Fruit fly (Drosophila melanogaster) whole organism, wandering third instar larva: ENCODE measurements around the gene CG7968.

Experiments used
- Abd-B ChIP-seq: fragments of >200 bp; optimal IDR thresholded peaks from 2 replicates; lab custom pipeline; 2017; ENCODE audit warnings: missing biosample characterization, missing genetic modification characterization
- CG32264 ChIP-seq: fragments of 200-800 bp; sonication (Bioruptor generic); optimal IDR thresholded peaks from 2 replicates; lab custom pipeline; 2016; ENCODE audit warnings: missing biosample characterization, missing genetic modification characterization
- CG9705 ChIP-seq: fragments of 200-800 bp; sonication (Bioruptor generic); optimal IDR thresholded peaks from 2 replicates; lab custom pipeline; 2018; ENCODE audit warnings: missing biosample characterization, mild to moderate bottlenecking, missing genetic modification characterization
- CrebA ChIP-seq: fragments of 200-800 bp; sonication (Bioruptor generic); optimal IDR thresholded peaks from 2 replicates; lab custom pipeline; 2016; ENCODE audit warnings: missing biosample characterization, mild to moderate bottlenecking, missing genetic modification characterization, borderline replicate concordance
- Dfd ChIP-seq: fragments of >200 bp; optimal IDR thresholded peaks from 2 replicates; lab custom pipeline; 2017; ENCODE audit warnings: missing biosample characterization, missing genetic modification characterization
- HLH106 ChIP-seq: fragments of 200-800 bp; optimal IDR thresholded peaks from 3 replicates; lab custom pipeline; 2019; ENCODE audit warnings: missing biosample characterization, mild to moderate bottlenecking, missing genetic modification characterization, moderate library complexity
- Hnf4 ChIP-seq: fragments of 200-800 bp; sonication (Bioruptor generic); optimal IDR thresholded peaks from 2 replicates; lab custom pipeline; 2016; ENCODE audit warnings: missing biosample characterization, mild to moderate bottlenecking, missing genetic modification characterization
- Hr78 ChIP-seq: fragments of >200 bp; optimal IDR thresholded peaks from 2 replicates; lab custom pipeline; 2017; ENCODE audit warnings: missing biosample characterization, missing genetic modification characterization
- Hr83 ChIP-seq: fragments of 200-300 bp; sonication (Bioruptor generic); optimal IDR thresholded peaks from 2 replicates; lab custom pipeline; 2016; ENCODE audit warnings: missing biosample characterization, mild to moderate bottlenecking, missing genetic modification characterization, moderate library complexity; ENCODE audit not compliant: poor library complexity, severe bottlenecking
- Jra ChIP-seq: sonication (Bioruptor generic); optimal IDR thresholded peaks from 2 replicates; lab custom pipeline; 2016; ENCODE audit warnings: missing biosample characterization, missing genetic modification characterization
- Mio ChIP-seq: sonication (Bioruptor generic); optimal IDR thresholded peaks from 2 replicates; lab custom pipeline; 2016; ENCODE audit warnings: missing biosample characterization, missing genetic modification characterization
- Myc ChIP-seq: fragments of >200 bp; optimal IDR thresholded peaks from 2 replicates; lab custom pipeline; 2017
- N ChIP-seq: fragments of >200 bp; optimal IDR thresholded peaks from 2 replicates; lab custom pipeline; 2018; ENCODE audit warnings: missing biosample characterization, missing external identifiers, missing genetic modification characterization
- OdsH ChIP-seq: fragments of 200-800 bp; sonication (Bioruptor generic); optimal IDR thresholded peaks from 2 replicates; lab custom pipeline; 2016; ENCODE audit warnings: missing biosample characterization, mild to moderate bottlenecking, missing genetic modification characterization
- Rel ChIP-seq, 2 experiments: fragments of 200-800 bp; sonication (Bioruptor generic) in 1 of 2; optimal IDR thresholded peaks; 2 replicates in 1 of 2; 3 replicates in 1 of 2; lab custom pipeline; 2016 to 2019; ENCODE audit warnings: mild to moderate bottlenecking in 2 of 2, missing biosample characterization in 2 of 2, missing genetic modification characterization in 2 of 2, moderate library complexity in 1 of 2
- Sp1 ChIP-seq: fragments of 200-800 bp; sonication (Bioruptor generic); optimal IDR thresholded peaks from 3 replicates; lab custom pipeline; 2019; ENCODE audit warnings: missing biosample characterization, mild to moderate bottlenecking, missing genetic modification characterization, moderate library complexity
- Vsx2 ChIP-seq: fragments of 200-300, 225-300 bp; sonication (Bioruptor generic); optimal IDR thresholded peaks from 2 replicates; lab custom pipeline; 2018; ENCODE audit warnings: missing biosample characterization, missing genetic modification characterization; ENCODE audit not compliant: partially characterized antibody
- br ChIP-seq: fragments of 200-800 bp; sonication (Bioruptor generic); optimal IDR thresholded peaks from 2 replicates; lab custom pipeline; 2016; ENCODE audit warnings: missing biosample characterization, missing genetic modification characterization
- brk ChIP-seq: fragments of 200-800 bp; sonication (Bioruptor generic); optimal IDR thresholded peaks from 2 replicates; lab custom pipeline; 2016; ENCODE audit warnings: missing biosample characterization, mild to moderate bottlenecking, missing genetic modification characterization
- dmrt93B ChIP-seq: fragments of 200-800 bp; sonication (Bioruptor generic); optimal IDR thresholded peaks from 2 replicates; lab custom pipeline; 2018; ENCODE audit warnings: missing biosample characterization, mild to moderate bottlenecking, missing genetic modification characterization
- dsf ChIP-seq: sonication (Bioruptor generic); optimal IDR thresholded peaks from 2 replicates; lab custom pipeline; 2016; ENCODE audit warnings: missing biosample characterization, missing genetic modification characterization, borderline replicate concordance
- ey ChIP-seq: fragments of 200-800 bp; sonication (Bioruptor generic); optimal IDR thresholded peaks from 2 replicates; lab custom pipeline; 2016; ENCODE audit warnings: missing biosample characterization, missing genetic modification characterization
- foxo ChIP-seq, 2 experiments: fragments of 200-800 bp; sonication (Bioruptor generic); optimal IDR thresholded peaks; 2 replicates in 1 of 2; 3 replicates in 1 of 2; lab custom pipeline; 2016 to 2017; ENCODE audit warnings: missing biosample characterization in 2 of 2, missing genetic modification characterization in 2 of 2
- fru ChIP-seq: fragments of 200-800 bp; sonication (Bioruptor generic); optimal IDR thresholded peaks from 3 replicates; lab custom pipeline; 2016; ENCODE audit warnings: missing biosample characterization, mild to moderate bottlenecking, missing genetic modification characterization
- h ChIP-seq: fragments of 200-800 bp; sonication (Bioruptor generic); optimal IDR thresholded peaks from 3 replicates; lab custom pipeline; 2016; ENCODE audit warnings: missing biosample characterization, mild to moderate bottlenecking, missing genetic modification characterization
- jim ChIP-seq: fragments of 175-275, 200-325 bp; sonication (Bioruptor generic); optimal IDR thresholded peaks from 2 replicates; lab custom pipeline; 2016; ENCODE audit warnings: missing biosample characterization, mild to moderate bottlenecking, missing genetic modification characterization
- pan ChIP-seq: fragments of >200 bp; optimal IDR thresholded peaks from 2 replicates; lab custom pipeline; 2017
- psq ChIP-seq: fragments of 200-800 bp; sonication (Bioruptor generic); optimal IDR thresholded peaks from 3 replicates; lab custom pipeline; 2017; ENCODE audit warnings: missing biosample characterization, mild to moderate bottlenecking, missing genetic modification characterization, moderate library complexity
- rgr ChIP-seq: fragments of 200-800 bp; sonication (Bioruptor generic); optimal IDR thresholded peaks from 3 replicates; lab custom pipeline; 2016; ENCODE audit warnings: missing biosample characterization, mild to moderate bottlenecking, missing genetic modification characterization
- sage ChIP-seq: fragments of 200-800 bp; sonication (Bioruptor generic); optimal IDR thresholded peaks from 2 replicates; lab custom pipeline; 2016; ENCODE audit warnings: missing biosample characterization, mild to moderate bottlenecking, missing genetic modification characterization
- sv ChIP-seq: fragments of 200-800 bp; sonication (Bioruptor generic); optimal IDR thresholded peaks from 3 replicates; lab custom pipeline; 2016; ENCODE audit warnings: missing biosample characterization, missing genetic modification characterization
- tai ChIP-seq: sonication (Bioruptor generic); optimal IDR thresholded peaks from 2 replicates; lab custom pipeline; 2016; ENCODE audit warnings: missing biosample characterization, missing genetic modification characterization
- usp ChIP-seq: fragments of >200 bp; optimal IDR thresholded peaks from 2 replicates; lab custom pipeline; 2017; ENCODE audit warnings: missing biosample characterization, missing genetic modification characterization
- woc ChIP-seq: sonication (Bioruptor generic); optimal IDR thresholded peaks from 2 replicates; lab custom pipeline; 2016; ENCODE audit warnings: missing biosample characterization, mild to moderate bottlenecking, missing genetic modification characterization

CG7968 gene

dm6 chr2L:13835002-13835910, 13.9 kb upstream of the CG7968 start, which contains the start of the genes mRpS23 and CenG1A (continued):
- TF ChIP-seq CG32264 (GFP tag; lab: Kevin White, UChicago) = peak; percentile 99

DNA sequence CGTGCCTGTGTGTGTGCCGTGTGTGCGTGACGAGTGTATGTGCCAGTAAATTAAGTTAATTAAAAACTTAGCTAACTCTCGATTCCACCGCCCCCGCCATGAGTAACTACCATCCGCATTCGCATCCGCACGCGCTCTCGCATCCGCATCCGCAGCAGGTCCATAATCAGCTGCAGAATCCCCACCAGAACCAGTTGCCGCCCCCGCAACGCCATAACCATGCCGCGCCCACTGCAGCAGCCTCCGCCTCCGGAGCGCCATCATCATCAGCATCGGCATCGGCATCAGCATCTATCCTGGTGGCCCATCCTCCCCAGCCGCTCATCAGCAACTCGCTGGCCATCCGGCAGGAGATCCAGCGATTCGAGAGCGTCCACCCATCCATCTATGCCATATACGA, 13.2 kb upstream of the CG7968 start:
- TF ChIP-seq OdsH (GFP tag; lab: Kevin White, UChicago) = no peak
- TF ChIP-seq sage (GFP tag; lab: Kevin White, UChicago) = no peak
- no peak for TF ChIP-seq fru (GFP tag; lab: Kevin White, UChicago)
- TF ChIP-seq Hnf4 (GFP tag; lab: Kevin White, UChicago) = no peak
- TF ChIP-seq Vsx2 = no peak
- TF ChIP-seq woc = no peak
- TF ChIP-seq Myc (lab: Kevin White, UChicago) = no peak
- TF ChIP-seq Hr83 = no peak
- no peak for TF ChIP-seq br (GFP tag; lab: Kevin White, UChicago)
- no peak for TF ChIP-seq Mio (GFP tag; lab: Kevin White, UChicago)
- TF ChIP-seq tai (GFP tag; lab: Kevin White, UChicago) = no peak
- TF ChIP-seq Dfd = no peak

DNA sequence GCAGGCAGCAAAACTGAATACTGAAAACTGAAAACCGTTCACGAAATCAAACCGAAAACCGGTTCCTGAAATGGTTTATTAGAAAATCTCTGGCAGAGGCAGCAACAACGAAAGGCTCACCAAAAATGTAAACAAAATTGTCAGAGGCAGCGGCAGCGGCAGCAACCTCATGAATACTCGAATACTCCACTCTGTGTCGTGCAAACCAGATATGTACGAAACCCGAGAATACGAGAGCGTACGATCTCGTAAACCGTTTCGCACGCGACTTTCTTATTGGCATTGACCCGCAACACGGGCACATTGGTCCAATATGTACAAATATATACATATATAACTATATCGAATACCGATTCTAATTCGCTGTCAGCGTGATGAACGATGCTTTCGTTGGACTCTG, 11.6 kb upstream of the CG7968 start:
- TF ChIP-seq Abd-B (GFP tag; lab: Kevin White, UChicago) (no peak), psq (peak; percentile 17), h (GFP tag; lab: Kevin White, UChicago) (peak; percentile 16), sage (GFP tag; lab: Kevin White, UChicago) (peak; percentile 63)

- TF ChIP-seq Hnf4 (GFP tag; lab: Kevin White, UChicago) (no peak), br (GFP tag; lab: Kevin White, UChicago) (peak; percentile 56), foxo (GFP tag; optimal IDR thresholded peaks at IDR 0.05; lab: Kevin White, UChicago) (peak in 1 of 2 experiments; percentile 21), OdsH (GFP tag; lab: Kevin White, UChicago) (peak; percentile 2), Jra (GFP tag; lab: Kevin White, UChicago) (no peak), brk (GFP tag; lab: Kevin White, UChicago) (peak; percentile 30), ey (GFP tag; lab: Kevin White, UChicago) (peak; percentile 13), dsf (GFP tag; lab: Kevin White, UChicago) (no peak), Sp1 (GFP tag; lab: Kevin White, UChicago) (peak; percentile 39), sv (GFP tag; lab: Kevin White, UChicago) (peak; percentile 14), Hr78 (GFP tag; lab: Kevin White, UChicago) (no peak), h (GFP tag; lab: Kevin White, UChicago) (peak; percentile 41), sage (GFP tag; lab: Kevin White, UChicago) (no peak), HLH106 (tag; lab: Kevin White, UChicago) (peak; percentile 41), dmrt93B (no peak), Myc (lab: Kevin White, UChicago) (no peak), Rel (GFP tag; optimal IDR thresholded peaks at IDR 0.05; lab: Kevin White, UChicago) (no peak), Rel (tag; optimal IDR thresholded peaks at IDR 0.05; lab: Kevin White, UChicago) (no peak)
These were observed 10.4 kb upstream of the CG7968 start for dm6 chr2L:13838647-13839390.

DNA sequence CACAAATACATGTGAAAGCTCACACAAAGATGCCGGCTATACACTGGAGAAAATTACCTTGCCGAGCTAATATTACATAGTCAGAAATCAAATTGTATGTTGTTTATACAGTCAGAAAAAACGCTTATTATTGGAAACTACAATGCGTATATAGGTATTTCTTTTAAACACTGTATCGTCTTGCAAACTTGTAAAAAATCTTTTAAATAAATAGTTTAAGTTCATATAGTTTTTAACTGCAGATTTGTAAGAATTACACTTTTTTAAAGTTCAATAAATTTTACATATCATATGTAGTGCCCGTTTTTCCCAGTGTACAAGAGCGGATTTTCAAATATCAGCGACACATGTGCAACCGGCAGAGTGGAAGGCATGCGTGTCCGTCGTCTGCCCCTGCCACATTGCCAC, 9.5 kb upstream of the CG7968 start:
- peak; percentile 74 for TF ChIP-seq tai (GFP tag; lab: Kevin White, UChicago)
- TF ChIP-seq ey (GFP tag; lab: Kevin White, UChicago) = peak; percentile 92
- peak; percentile 92 for TF ChIP-seq Sp1 (GFP tag; lab: Kevin White, UChicago)
- TF ChIP-seq Rel (GFP tag; optimal IDR thresholded peaks at IDR 0.05; lab: Kevin White, UChicago) = peak; percentile 63
- peak; percentile 26 for TF ChIP-seq Rel (tag; optimal IDR thresholded peaks at IDR 0.05; lab: Kevin White, UChicago)
- TF ChIP-seq pan = no peak
- TF ChIP-seq brk (GFP tag; lab: Kevin White, UChicago) = peak; percentile 69
- TF ChIP-seq OdsH (GFP tag; lab: Kevin White, UChicago) = peak; percentile 91
- TF ChIP-seq sv (GFP tag; lab: Kevin White, UChicago) = peak; percentile 72
- TF ChIP-seq Hnf4 (GFP tag; lab: Kevin White, UChicago) = peak; percentile 87
- peak; percentile 89 for TF ChIP-seq br (GFP tag; lab: Kevin White, UChicago)
- TF ChIP-seq N = no peak
- peak; percentile 65 for TF ChIP-seq woc
- TF ChIP-seq jim = no peak
- peak; percentile 91 for TF ChIP-seq h (GFP tag; lab: Kevin White, UChicago)
- TF ChIP-seq Abd-B (GFP tag; lab: Kevin White, UChicago) = no peak
- TF ChIP-seq dsf (GFP tag; lab: Kevin White, UChicago) = peak; percentile 29
- TF ChIP-seq CG9705 (GFP tag; lab: Kevin White, UChicago) = peak; percentile 73
- TF ChIP-seq Dfd = peak; percentile 10
- no peak for TF ChIP-seq CrebA
- TF ChIP-seq HLH106 (tag; lab: Kevin White, UChicago) = peak; percentile 91
- TF ChIP-seq usp = no peak
- peak; percentile 15 to 94 for TF ChIP-seq foxo (GFP tag; optimal IDR thresholded peaks at IDR 0.05; lab: Kevin White, UChicago)
- TF ChIP-seq rgr (GFP tag; lab: Kevin White, UChicago) = peak; percentile 92
- peak; percentile 85 for TF ChIP-seq psq
- TF ChIP-seq CG32264 (GFP tag; lab: Kevin White, UChicago) = peak; percentile 59
- TF ChIP-seq fru (GFP tag; lab: Kevin White, UChicago) = peak; percentile 93
- TF ChIP-seq Jra (GFP tag; lab: Kevin White, UChicago) = peak; percentile 76
- TF ChIP-seq dmrt93B = peak; percentile 82
- TF ChIP-seq sage (GFP tag; lab: Kevin White, UChicago) = peak; percentile 80
